Worm (Caenorhabditis elegans): Measurements from ENCODE around the gene asp-16.
A peak's percentile ranks its signal among the peaks of the same experiment; 100 is the strongest.

Gene asp-16

ce11 chrV:18990238-18990901, 52.0 kb downstream of the asp-16 start, which contains the start of the genes reps-1 and Y39B6A.37:
reps-1 (minus strand) TSS chrV:18990500.
Y39B6A.37 (plus strand) TSS chrV:18990851.
- no peak for TF ChIP-seq sptf-1 (tag; optimal IDR thresholded peaks at IDR 0.05)
- peak; percentile 24 for TF ChIP-seq lsy-2 (tag; optimal IDR thresholded peaks at IDR 0.05)
- peak; percentile 74 for TF ChIP-seq drap-1 (GFP tag; optimal IDR thresholded peaks at IDR 0.05)
- peak; percentile 53 for TF ChIP-seq pha-4 (tag; optimal IDR thresholded peaks at IDR 0.05)
- no peak for TF ChIP-seq snpc-4 (tag; optimal IDR thresholded peaks at IDR 0.05)
- TF ChIP-seq lin-13 (tag; optimal IDR thresholded peaks at IDR 0.05), result peak; percentile 79
- peak; percentile 62 for TF ChIP-seq mep-1 (tag; optimal IDR thresholded peaks at IDR 0.05)
- peak; percentile 28 for TF ChIP-seq ces-1 (GFP tag; optimal IDR thresholded peaks at IDR 0.05)
- no peak for TF ChIP-seq ham-2 (GFP tag; optimal IDR thresholded peaks at IDR 0.05)

All from whole organism, mixed stage, embryonic.